Worm (Caenorhabditis elegans) whole organism, early embryonic: Measurements from ENCODE around the gene dnj-19.

Experiments used
- B0310.2 ChIP-seq: sonication (generic microtip); optimal IDR thresholded peaks from 2 replicates; lab custom pipeline; 2016; ENCODE audit warnings: mild to moderate bottlenecking, missing genetic modification characterization, missing compliant biosample characterization
- F13C5.2 ChIP-seq: sonication (generic microtip); optimal IDR thresholded peaks from 2 replicates; lab custom pipeline; 2017; ENCODE audit warnings: mild to moderate bottlenecking, missing genetic modification characterization, inconsistent platforms, missing compliant biosample characterization
- aly-1 ChIP-seq: sonication (generic microtip); optimal IDR thresholded peaks from 2 replicates; lab custom pipeline; 2016; ENCODE audit warnings: missing genetic modification characterization, missing compliant biosample characterization
- ama-1 ChIP-seq: fragments of 150-350 bp; optimal IDR thresholded peaks from 2 replicates; lab custom pipeline; 2014
- ceh-13 ChIP-seq: fragments of 200-800 bp; sonication (Bioruptor generic); optimal IDR thresholded peaks from 2 replicates; lab custom pipeline; 2018; ENCODE audit warnings: mild to moderate bottlenecking, missing genetic modification characterization, missing compliant biosample characterization
- flt-1 ChIP-seq: fragments of 200-800 bp; sonication (Bioruptor generic); IDR thresholded peaks from 2 replicates; pipeline ENCODE4 v1.3.6; 2022; ENCODE audit warnings: missing genetic modification characterization, missing compliant biosample characterization
- tbx-37 ChIP-seq: fragments of 200-800 bp; sonication (Bioruptor generic); conservative IDR thresholded peaks from 2 replicates; pipeline ENCODE4 v1.3.6; 2022; ENCODE audit warnings: missing genetic modification reagents, missing genetic modification characterization, missing compliant biosample characterization
- tra-4 ChIP-seq: sonication (generic microtip); optimal IDR thresholded peaks from 2 replicates; lab custom pipeline; 2017; ENCODE audit warnings: missing genetic modification characterization, missing compliant biosample characterization

DNA sequence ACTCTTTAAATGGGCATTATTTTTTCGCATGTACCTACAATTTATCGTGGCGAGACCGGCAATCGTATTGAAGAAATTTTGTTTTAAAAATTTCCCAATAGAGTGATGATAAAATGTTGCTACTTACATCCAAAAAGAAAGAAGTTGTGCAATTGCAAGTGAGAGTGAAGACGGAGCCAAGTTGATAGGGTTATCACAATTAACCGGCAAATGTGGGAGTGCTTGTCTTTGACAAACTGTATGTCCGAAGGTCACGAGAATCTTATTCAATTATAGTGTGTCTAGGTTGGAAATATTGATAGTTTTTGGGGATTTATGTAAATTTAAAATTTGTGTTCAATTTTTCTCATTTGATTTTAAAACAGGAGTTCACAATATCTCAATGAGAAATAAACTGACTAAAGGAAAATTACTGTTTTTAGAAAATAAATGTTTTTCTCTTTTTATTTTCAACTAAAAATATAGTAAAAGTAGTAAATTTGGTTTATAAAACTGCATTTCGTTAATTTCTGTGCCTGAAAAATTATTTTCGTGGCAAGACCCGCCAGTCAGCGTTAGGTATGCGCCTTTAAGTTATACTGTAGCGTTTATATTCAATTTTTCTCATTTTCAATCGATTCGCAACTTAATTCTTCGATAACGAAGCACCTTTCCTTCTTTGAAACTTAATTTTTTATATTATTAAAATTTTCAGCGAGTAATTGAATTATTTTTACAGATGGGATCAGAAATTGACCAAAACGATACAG lies 9.1 kb upstream of the dnj-19 start, which contains the start of the genes hpo-15 and mms-19:
- no peak for TF ChIP-seq flt-1
- no peak for TF ChIP-seq ama-1
- TF ChIP-seq tra-4 (tag; lab: Kevin White, UChicago): no peak
- TF ChIP-seq aly-1: no peak
- TF ChIP-seq F13C5.2 (tag; lab: Kevin White, UChicago): no peak
- TF ChIP-seq tbx-37: no peak
- no peak for TF ChIP-seq B0310.2 (tag; lab: Kevin White, UChicago)
- TF ChIP-seq ceh-13 (GFP tag; lab: Kevin White, UChicago): no peak
